Worm (Caenorhabditis elegans) whole organism, mixed stage, embryonic: ENCODE data around the gene F38B7.17.

Experiments used
- M03D4.4 ChIP-seq: sonication (generic microtip); optimal IDR thresholded peaks from 2 replicates; lab custom pipeline; 2017; ENCODE audit warnings: mild to moderate bottlenecking, missing genetic modification characterization, missing compliant biosample characterization
- blmp-1 ChIP-seq: fragments of 150-350 bp; optimal IDR thresholded peaks from 2 replicates; lab custom pipeline; 2014; ENCODE audit warnings: missing biosample characterization, missing genetic modification characterization
- ceh-39 ChIP-seq: fragments of 150-350 bp; optimal IDR thresholded peaks from 2 replicates; lab custom pipeline; 2014; ENCODE audit warnings: missing biosample characterization, missing genetic modification characterization
- ceh-43 ChIP-seq: fragments of 200-800 bp; sonication (Bioruptor generic); optimal IDR thresholded peaks from 2 replicates; lab custom pipeline; 2018; ENCODE audit warnings: mild to moderate bottlenecking, missing genetic modification characterization, moderate library complexity, missing compliant biosample characterization
- ceh-83 ChIP-seq: fragments of 200-800 bp; sonication (Bioruptor generic); optimal IDR thresholded peaks from 2 replicates; lab custom pipeline; 2018; ENCODE audit warnings: mild to moderate bottlenecking, missing genetic modification characterization, missing compliant biosample characterization
- ces-1 ChIP-seq: fragments of 150-350 bp; optimal IDR thresholded peaks from 2 replicates; lab custom pipeline; 2014; ENCODE audit warnings: missing biosample characterization, missing genetic modification reagents, missing genetic modification characterization
- cnd-1 ChIP-seq: fragments of 200-800 bp; sonication (Bioruptor generic); optimal IDR thresholded peaks from 2 replicates; lab custom pipeline; 2018; ENCODE audit warnings: mild to moderate bottlenecking, missing genetic modification characterization, missing compliant biosample characterization
- drap-1 ChIP-seq: fragments of 200-800 bp; sonication (Bioruptor generic); optimal IDR thresholded peaks from 3 replicates; lab custom pipeline; 2018; ENCODE audit warnings: mild to moderate bottlenecking, missing genetic modification characterization, missing compliant biosample characterization
- elt-1 ChIP-seq: sonication (generic microtip); optimal IDR thresholded peaks from 2 replicates; lab custom pipeline; 2017; ENCODE audit warnings: missing genetic modification characterization, mild to moderate bottlenecking, missing compliant biosample characterization, antibody characterized with exemption, moderate library complexity, borderline replicate concordance; ENCODE audit not compliant: insufficient read depth
- elt-3 ChIP-seq: fragments of 150-350 bp; optimal IDR thresholded peaks from 2 replicates; lab custom pipeline; 2014; ENCODE audit warnings: missing biosample characterization, missing genetic modification characterization
- flh-1 ChIP-seq: fragments of 200-800 bp; sonication (Bioruptor generic); optimal IDR thresholded peaks from 2 replicates; lab custom pipeline; 2018; ENCODE audit warnings: mild to moderate bottlenecking, missing genetic modification characterization, moderate library complexity, missing compliant biosample characterization
- ham-2 ChIP-seq: fragments of 200-800 bp; sonication (Bioruptor generic); optimal IDR thresholded peaks from 2 replicates; lab custom pipeline; 2018; ENCODE audit warnings: mild to moderate bottlenecking, missing genetic modification characterization, missing compliant biosample characterization
- hlh-1 ChIP-seq: fragments of 150-350 bp; optimal IDR thresholded peaks from 2 replicates; lab custom pipeline; 2014; ENCODE audit warnings: missing biosample characterization, missing genetic modification reagents, missing genetic modification characterization
- lin-13 ChIP-seq: fragments of 150-350 bp; optimal IDR thresholded peaks from 2 replicates; lab custom pipeline; 2014; ENCODE audit warnings: missing biosample characterization, missing genetic modification characterization
- lin-32 ChIP-seq: fragments of 200-800 bp; sonication (Bioruptor generic); optimal IDR thresholded peaks from 2 replicates; lab custom pipeline; 2018; ENCODE audit warnings: mild to moderate bottlenecking, missing genetic modification characterization, missing compliant biosample characterization
- lsy-2 ChIP-seq: fragments of 150-350 bp; optimal IDR thresholded peaks from 2 replicates; lab custom pipeline; 2014; ENCODE audit warnings: missing biosample characterization, missing genetic modification characterization
- mab-5 ChIP-seq: fragments of 150-350 bp; optimal IDR thresholded peaks from 2 replicates; lab custom pipeline; 2014; ENCODE audit warnings: missing biosample characterization, missing genetic modification characterization
- mep-1 ChIP-seq: fragments of 150-350 bp; optimal IDR thresholded peaks from 2 replicates; lab custom pipeline; 2017; ENCODE audit warnings: missing biosample characterization, missing genetic modification reagents, missing genetic modification characterization, inconsistent platforms
- mls-2 ChIP-seq: sonication (generic microtip); optimal IDR thresholded peaks from 2 replicates; lab custom pipeline; 2016; ENCODE audit warnings: mild to moderate bottlenecking, missing genetic modification characterization, moderate library complexity, missing compliant biosample characterization
- nhr-12 ChIP-seq: fragments of 150-350 bp; optimal IDR thresholded peaks from 2 replicates; lab custom pipeline; 2014; ENCODE audit warnings: missing biosample characterization, missing genetic modification characterization
- nhr-2 ChIP-seq: fragments of 150-350 bp; optimal IDR thresholded peaks from 2 replicates; lab custom pipeline; 2014; ENCODE audit warnings: missing biosample characterization, missing genetic modification characterization
- nhr-237 ChIP-seq: fragments of 150-350 bp; optimal IDR thresholded peaks from 2 replicates; lab custom pipeline; 2014; ENCODE audit warnings: missing biosample characterization, missing genetic modification characterization
- nhr-28 ChIP-seq: fragments of 150-350 bp; optimal IDR thresholded peaks from 2 replicates; lab custom pipeline; 2014; ENCODE audit warnings: missing biosample characterization, missing genetic modification characterization
- pha-4 ChIP-seq: fragments of 150-350 bp; optimal IDR thresholded peaks from 2 replicates; lab custom pipeline; 2018; ENCODE audit warnings: missing biosample characterization, missing genetic modification reagents, missing genetic modification characterization
- sem-2 ChIP-seq: fragments of 200-800 bp; sonication (Bioruptor generic); optimal IDR thresholded peaks from 2 replicates; lab custom pipeline; 2018; ENCODE audit warnings: mild to moderate bottlenecking, missing genetic modification characterization, missing compliant biosample characterization
- snpc-4 ChIP-seq: fragments of 150-350 bp; optimal IDR thresholded peaks from 2 replicates; lab custom pipeline; 2014; ENCODE audit warnings: missing biosample characterization, missing genetic modification characterization
- sptf-1 ChIP-seq: sonication (generic microtip); optimal IDR thresholded peaks from 2 replicates; lab custom pipeline; 2017; ENCODE audit warnings: mild to moderate bottlenecking, missing genetic modification characterization, moderate library complexity, missing compliant biosample characterization
- tbx-8 ChIP-seq: fragments of 200-800 bp; sonication (Bioruptor generic); optimal IDR thresholded peaks from 2 replicates; lab custom pipeline; 2018; ENCODE audit warnings: mild to moderate bottlenecking, missing genetic modification characterization, moderate library complexity, missing compliant biosample characterization
- unc-120 ChIP-seq: sonication (generic microtip); optimal IDR thresholded peaks from 2 replicates; lab custom pipeline; 2017; ENCODE audit warnings: missing genetic modification characterization, missing compliant biosample characterization; ENCODE audit not compliant: poor library complexity, severe bottlenecking
- unc-39 ChIP-seq: fragments of 150-350 bp; optimal IDR thresholded peaks from 2 replicates; lab custom pipeline; 2014; ENCODE audit warnings: missing biosample characterization, missing genetic modification characterization
- unc-62 ChIP-seq: fragments of 150-350 bp; optimal IDR thresholded peaks from 2 replicates; lab custom pipeline; 2014; ENCODE audit warnings: missing biosample characterization, missing genetic modification reagents, missing genetic modification characterization
- zip-8 ChIP-seq: fragments of 150-350 bp; optimal IDR thresholded peaks from 2 replicates; lab custom pipeline; 2014; ENCODE audit warnings: missing biosample characterization, missing genetic modification characterization
- ztf-11 ChIP-seq: fragments of 150-350 bp; optimal IDR thresholded peaks from 2 replicates; lab custom pipeline; 2014; ENCODE audit warnings: missing biosample characterization, missing genetic modification characterization

The F38B7.17 gene

DNA sequence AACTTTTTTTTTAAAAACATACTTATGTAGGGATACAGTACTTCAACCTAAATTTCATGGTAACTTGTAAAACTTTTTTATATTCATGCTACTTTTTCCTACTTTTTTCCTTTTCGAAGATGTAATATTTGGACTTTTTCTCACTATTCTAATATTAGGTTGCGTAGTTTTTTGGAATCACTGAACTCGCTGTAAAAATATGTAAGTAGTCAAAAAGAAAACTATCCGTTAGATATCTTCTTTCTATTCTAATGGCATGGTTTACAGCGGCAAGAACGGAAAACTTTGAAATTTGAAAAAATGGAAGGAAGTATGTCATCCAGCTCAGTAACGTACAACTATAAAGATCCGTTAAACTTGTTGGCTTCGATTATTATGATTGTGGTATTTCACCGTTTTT, 40.7 kb upstream of the F38B7.17 start, which contains the start of gene srx-82:
srx-82 (plus strand) TSS at position 301 of the 400 bp plus-strand sequence.
- no peak for TF ChIP-seq ceh-43
- TF ChIP-seq ztf-11 (tag; lab: Kevin White, UChicago), result no peak
- TF ChIP-seq unc-62, result no peak
- no peak for TF ChIP-seq snpc-4
- no peak for TF ChIP-seq ham-2 (GFP tag; lab: Kevin White, UChicago)
- no peak for TF ChIP-seq flh-1 (GFP tag; lab: Kevin White, UChicago)
- TF ChIP-seq ces-1 (GFP tag; lab: Kevin White, UChicago), result no peak
- no peak for TF ChIP-seq zip-8 (tag; lab: Kevin White, UChicago)
- TF ChIP-seq elt-1 (tag; lab: Kevin White, UChicago), result no peak
- TF ChIP-seq ceh-39, result no peak
- TF ChIP-seq drap-1 (GFP tag; lab: Kevin White, UChicago), result no peak
- no peak for TF ChIP-seq blmp-1 (tag; lab: Kevin White, UChicago)
- no peak for TF ChIP-seq nhr-28 (tag; lab: Kevin White, UChicago)
- no peak for TF ChIP-seq lin-32 (GFP tag; lab: Kevin White, UChicago)
- no peak for TF ChIP-seq cnd-1 (tag; lab: Kevin White, UChicago)
- no peak for TF ChIP-seq nhr-12 (tag; lab: Kevin White, UChicago)
- no peak for TF ChIP-seq elt-3 (tag; lab: Kevin White, UChicago)
- TF ChIP-seq, all 35 proteins: peak for 0

DNA sequence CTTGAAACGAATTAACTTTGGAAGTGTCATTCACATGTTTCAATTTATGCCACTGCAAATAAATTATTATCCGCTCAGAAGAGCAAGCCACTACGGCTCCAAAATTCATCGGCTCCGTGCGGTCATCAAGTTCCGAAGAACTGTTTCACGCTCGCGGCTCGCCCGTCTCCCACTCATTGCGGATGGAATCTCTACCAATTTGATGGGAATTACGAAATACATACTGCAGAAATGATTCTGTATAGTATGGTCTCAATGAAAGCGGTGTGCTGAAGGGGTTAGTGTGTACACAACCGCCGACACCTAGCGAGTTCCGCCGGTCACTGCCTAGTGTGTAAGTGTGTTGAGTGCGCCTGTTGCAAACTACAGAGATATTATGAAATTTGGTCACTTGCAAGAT, 36.4 kb upstream of the F38B7.17 start:
- TF ChIP-seq M03D4.4 (no peak), elt-1 (tag; lab: Kevin White, UChicago) (no peak), mls-2 (tag; lab: Kevin White, UChicago) (no peak), ces-1 (GFP tag; lab: Kevin White, UChicago) (no peak), drap-1 (GFP tag; lab: Kevin White, UChicago) (no peak), mep-1 (no peak), ceh-39 (no peak), unc-39 (no peak), ham-2 (GFP tag; lab: Kevin White, UChicago) (no peak), unc-120 (tag; lab: Kevin White, UChicago) (no peak), ceh-43 (no peak), sem-2 (GFP tag; lab: Kevin White, UChicago) (no peak), nhr-237 (no peak), lsy-2 (no peak), unc-62 (no peak), mab-5 (tag; lab: Kevin White, UChicago) (no peak), lin-13 (tag; lab: Kevin White, UChicago) (no peak), tbx-8 (no peak)

DNA sequence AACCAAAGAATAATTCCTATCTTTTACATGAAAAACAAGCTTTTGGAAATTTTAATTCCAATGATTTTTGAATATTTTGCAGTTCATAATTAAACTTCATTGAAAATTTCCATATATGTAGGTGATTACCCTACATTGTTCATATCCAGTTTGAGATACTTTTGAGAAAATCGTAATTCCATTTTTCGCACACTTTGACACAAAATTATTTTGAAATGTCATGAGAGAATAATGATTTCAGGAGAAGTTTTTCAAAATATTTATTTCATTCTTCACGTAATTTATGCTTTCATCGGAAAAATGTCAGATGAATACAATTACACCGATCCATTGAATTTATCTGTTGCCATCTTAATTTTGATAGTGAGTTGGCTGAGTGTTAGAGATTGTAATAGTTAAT, 34.4 kb upstream of the F38B7.17 start, which contains the start of gene srx-88:
srx-88 (plus strand) TSS at position 301 of the 400 bp plus-strand sequence.
- TF ChIP-seq hlh-1 (tag; lab: Kevin White, UChicago), result no peak
- no peak for TF ChIP-seq sem-2 (GFP tag; lab: Kevin White, UChicago)
- no peak for TF ChIP-seq nhr-2
- no peak for TF ChIP-seq nhr-28 (tag; lab: Kevin White, UChicago)
- no peak for TF ChIP-seq sptf-1 (tag; lab: Kevin White, UChicago)
- no peak for TF ChIP-seq drap-1 (GFP tag; lab: Kevin White, UChicago)
- TF ChIP-seq mab-5 (tag; lab: Kevin White, UChicago), result no peak
- TF ChIP-seq M03D4.4, result no peak
- TF ChIP-seq mls-2 (tag; lab: Kevin White, UChicago), result no peak
- no peak for TF ChIP-seq unc-120 (tag; lab: Kevin White, UChicago)
- TF ChIP-seq unc-62, result no peak
- no peak for TF ChIP-seq ceh-39
- no peak for TF ChIP-seq zip-8 (tag; lab: Kevin White, UChicago)
- TF ChIP-seq, all 35 proteins: peak for 0

DNA sequence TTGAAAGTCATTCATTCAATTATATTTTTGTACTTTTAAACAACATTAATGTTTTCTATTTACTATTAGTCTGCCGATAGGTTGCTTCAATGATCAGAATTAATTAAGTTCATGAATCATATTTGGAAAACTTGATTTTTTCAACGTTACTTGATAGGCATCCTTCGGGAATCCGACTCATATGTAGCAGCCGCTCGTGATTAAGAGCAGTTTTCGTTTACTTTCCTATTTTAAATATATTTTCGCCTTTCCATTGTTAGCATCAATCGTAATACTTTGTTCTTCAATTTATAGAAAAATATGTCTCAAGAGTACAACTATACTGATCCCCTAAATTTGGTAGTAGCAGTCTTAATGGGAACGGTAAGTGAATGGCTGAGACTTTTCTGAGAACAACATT, 32.1 kb upstream of the F38B7.17 start, which contains the start of gene srx-90:
srx-90 (plus strand) TSS at position 301 of the 400 bp plus-strand sequence.
- TF ChIP-seq mep-1 (no peak), mab-5 (tag; lab: Kevin White, UChicago) (no peak), mls-2 (tag; lab: Kevin White, UChicago) (no peak), cnd-1 (tag; lab: Kevin White, UChicago) (no peak), ceh-83 (no peak), ztf-11 (tag; lab: Kevin White, UChicago) (no peak), lin-32 (GFP tag; lab: Kevin White, UChicago) (no peak), nhr-28 (tag; lab: Kevin White, UChicago) (no peak), unc-120 (tag; lab: Kevin White, UChicago) (no peak), pha-4 (tag; lab: Kevin White, UChicago) (no peak), ham-2 (GFP tag; lab: Kevin White, UChicago) (no peak), drap-1 (GFP tag; lab: Kevin White, UChicago) (no peak), nhr-2 (no peak), sem-2 (GFP tag; lab: Kevin White, UChicago) (no peak), snpc-4 (no peak), M03D4.4 (no peak), ces-1 (GFP tag; lab: Kevin White, UChicago) (no peak)
